Fruit fly (Drosophila melanogaster): ENCODE results near the gene CG18213.

CG18213 gene

dm6 chr3R:17060809-17061394 is 20.9 kb upstream of the CG18213 start:
- TF ChIP-seq CG32264 (GFP tag; optimal IDR thresholded peaks at IDR 0.05) (no peak), br (GFP tag; optimal IDR thresholded peaks at IDR 0.05) (no peak), CrebA (GFP tag; optimal IDR thresholded peaks at IDR 0.05; ENCODE audit: borderline replicate concordance) (no peak), GATAd (GFP tag; optimal IDR thresholded peaks at IDR 0.05) (no peak), sv (GFP tag; optimal IDR thresholded peaks at IDR 0.05) (no peak), dsf (GFP tag; optimal IDR thresholded peaks at IDR 0.05; ENCODE audit: borderline replicate concordance) (no peak), Hr78 (GFP tag; optimal IDR thresholded peaks at IDR 0.05) (no peak), dl (GFP tag; optimal IDR thresholded peaks at IDR 0.05; ENCODE audit: insufficient read depth in 1 of 2, partially characterized antibody in 2 of 2) (no peak), dmrt93B (GFP tag; optimal IDR thresholded peaks at IDR 0.05) (no peak), Dif (GFP tag; optimal IDR thresholded peaks at IDR 0.05; ENCODE audit: partially characterized antibody) (no peak), tai (GFP tag; optimal IDR thresholded peaks at IDR 0.05) (no peak), Hnf4 (GFP tag; optimal IDR thresholded peaks at IDR 0.05) (no peak), psq (GFP tag; optimal IDR thresholded peaks at IDR 0.05) (no peak), Mio (GFP tag; optimal IDR thresholded peaks at IDR 0.05) (no peak), usp (GFP tag; optimal IDR thresholded peaks at IDR 0.05) (no peak), N (GFP tag; optimal IDR thresholded peaks at IDR 0.05) (no peak), h (GFP tag; optimal IDR thresholded peaks at IDR 0.05) (no peak), Sp1 (GFP tag; optimal IDR thresholded peaks at IDR 0.05) (no peak)

dm6 chr3R:17060244-17060664 is 20.3 kb upstream of the CG18213 start:
- TF ChIP-seq fru (GFP tag; optimal IDR thresholded peaks at IDR 0.05) (peak; percentile 16), dl (GFP tag; optimal IDR thresholded peaks at IDR 0.05; ENCODE audit: insufficient read depth in 1 of 2, partially characterized antibody in 2 of 2) (no peak), ey (GFP tag; optimal IDR thresholded peaks at IDR 0.05) (peak; percentile 31), sv (GFP tag; optimal IDR thresholded peaks at IDR 0.05) (peak; percentile 32), psq (GFP tag; optimal IDR thresholded peaks at IDR 0.05) (peak; percentile 12), Hnf4 (GFP tag; optimal IDR thresholded peaks at IDR 0.05) (no peak), Jra (GFP tag; optimal IDR thresholded peaks at IDR 0.05) (no peak), foxo (GFP tag; optimal IDR thresholded peaks at IDR 0.05) (peak in 1 of 2 experiments; percentile 20), woc (GFP tag; optimal IDR thresholded peaks at IDR 0.05) (peak; percentile 20)

- no peak for TF ChIP-seq Hr83 (GFP tag; optimal IDR thresholded peaks at IDR 0.05; ENCODE audit: poor library complexity, severe bottlenecking)
- TF ChIP-seq HLH106 (tag; optimal IDR thresholded peaks at IDR 0.05) = no peak
- no peak for TF ChIP-seq brk (GFP tag; optimal IDR thresholded peaks at IDR 0.05)
- peak in 1 of 2 experiments; percentile 27 for TF ChIP-seq dl (GFP tag; optimal IDR thresholded peaks at IDR 0.05; ENCODE audit: insufficient read depth in 1 of 2, partially characterized antibody in 2 of 2)
- TF ChIP-seq h (GFP tag; optimal IDR thresholded peaks at IDR 0.05) = no peak
- TF ChIP-seq GATAd (GFP tag; optimal IDR thresholded peaks at IDR 0.05) = no peak
- TF ChIP-seq CG32264 (GFP tag; optimal IDR thresholded peaks at IDR 0.05) = no peak
- TF ChIP-seq Dif (GFP tag; optimal IDR thresholded peaks at IDR 0.05; ENCODE audit: partially characterized antibody) = peak; percentile 34
Measured at dm6 chr3R:17059811-17060169, 19.8 kb upstream of the CG18213 start.

dm6 chr3R:17059100-17059810 is 19.3 kb upstream of the CG18213 start:
- TF ChIP-seq ey (GFP tag; optimal IDR thresholded peaks at IDR 0.05) (peak; percentile 70), Jra (GFP tag; optimal IDR thresholded peaks at IDR 0.05) (peak; percentile 46), Hr78 (GFP tag; optimal IDR thresholded peaks at IDR 0.05) (peak; percentile 14), dmrt93B (GFP tag; optimal IDR thresholded peaks at IDR 0.05) (peak; percentile 60), CrebA (GFP tag; optimal IDR thresholded peaks at IDR 0.05; ENCODE audit: borderline replicate concordance) (peak; percentile 12), Vsx2 (GFP tag; optimal IDR thresholded peaks at IDR 0.05; ENCODE audit: partially characterized antibody) (no peak), OdsH (GFP tag; optimal IDR thresholded peaks at IDR 0.05) (peak; percentile 60), Sp1 (GFP tag; optimal IDR thresholded peaks at IDR 0.05) (peak; percentile 34), jim (GFP tag; optimal IDR thresholded peaks at IDR 0.05) (peak; percentile 56), sv (GFP tag; optimal IDR thresholded peaks at IDR 0.05) (no peak), psq (GFP tag; optimal IDR thresholded peaks at IDR 0.05) (peak; percentile 53), GATAd (GFP tag; optimal IDR thresholded peaks at IDR 0.05) (no peak), dl (GFP tag; optimal IDR thresholded peaks at IDR 0.05; ENCODE audit: insufficient read depth in 1 of 2, partially characterized antibody in 2 of 2) (peak in 1 of 2 experiments; percentile 58), Myc (optimal IDR thresholded peaks at IDR 0.05) (no peak), HLH106 (tag; optimal IDR thresholded peaks at IDR 0.05) (peak; percentile 13), Hnf4 (GFP tag; optimal IDR thresholded peaks at IDR 0.05) (no peak), CG9705 (GFP tag; optimal IDR thresholded peaks at IDR 0.05) (peak; percentile 22), CG32264 (GFP tag; optimal IDR thresholded peaks at IDR 0.05) (no peak), dsf (GFP tag; optimal IDR thresholded peaks at IDR 0.05; ENCODE audit: borderline replicate concordance) (no peak), Dfd (GFP tag; optimal IDR thresholded peaks at IDR 0.05) (no peak), tai (GFP tag; optimal IDR thresholded peaks at IDR 0.05) (no peak), br (GFP tag; optimal IDR thresholded peaks at IDR 0.05) (peak; percentile 24), Abd-B (GFP tag; optimal IDR thresholded peaks at IDR 0.05) (no peak), Dif (GFP tag; optimal IDR thresholded peaks at IDR 0.05; ENCODE audit: partially characterized antibody) (peak; percentile 17), N (GFP tag; optimal IDR thresholded peaks at IDR 0.05) (peak; percentile 72), usp (GFP tag; optimal IDR thresholded peaks at IDR 0.05) (no peak), h (GFP tag; optimal IDR thresholded peaks at IDR 0.05) (peak; percentile 38), pan (optimal IDR thresholded peaks at IDR 0.05) (no peak), Rel (GFP tag; optimal IDR thresholded peaks at IDR 0.05) (peak; percentile 23), Rel (tag; optimal IDR thresholded peaks at IDR 0.05) (no peak), Hr83 (GFP tag; optimal IDR thresholded peaks at IDR 0.05; ENCODE audit: poor library complexity, severe bottlenecking) (peak; percentile 83), Mio (GFP tag; optimal IDR thresholded peaks at IDR 0.05) (no peak), brk (GFP tag; optimal IDR thresholded peaks at IDR 0.05) (peak; percentile 83), fru (GFP tag; optimal IDR thresholded peaks at IDR 0.05) (peak; percentile 69), foxo (GFP tag; optimal IDR thresholded peaks at IDR 0.05) (peak in 1 of 2 experiments; percentile 67)

Measured in whole organism, wandering third instar larva.